Fruit fly (Drosophila melanogaster) Kc167 (cell line): ENCODE data around the gene salm.

Source experiments
- Myc ChIP-seq: fragments of >200 bp; optimal IDR thresholded peaks from 2 replicates; lab custom pipeline; 2017; ENCODE audit warnings: missing external identifiers
- h ChIP-seq: fragments of >200 bp; optimal IDR thresholded peaks from 3 replicates; lab custom pipeline; 2018; ENCODE audit warnings: missing external identifiers

- TF ChIP-seq h (lab: Kevin White, UChicago) = no peak
- no peak for TF ChIP-seq Myc (lab: Kevin White, UChicago)
These were observed 17.8 kb downstream of the salm start for dm6 chr2L:11427656-11428055.
